Worm (Caenorhabditis elegans): ENCODE data around the gene Y56A3A.31.

DNA sequence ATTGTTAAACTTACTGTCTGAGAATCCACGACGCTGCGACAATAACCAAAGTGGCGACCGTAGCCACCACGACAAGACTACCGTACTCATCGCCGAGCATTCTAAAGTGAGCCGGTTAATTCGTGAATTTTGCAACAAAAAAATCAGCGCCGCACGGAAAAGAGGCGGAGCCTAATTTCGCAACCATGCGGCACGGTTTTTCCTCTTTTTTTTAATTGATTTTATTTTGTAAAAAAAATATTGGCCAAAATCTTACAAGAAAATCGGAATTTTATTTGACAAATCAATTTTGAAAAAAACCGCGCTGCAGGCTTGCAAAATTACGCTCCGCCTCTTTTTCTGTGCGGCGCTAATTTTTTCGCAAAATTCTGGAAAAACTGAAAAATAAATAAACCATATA is 40.7 kb upstream of the Y56A3A.31 start, which contains the start of gene dolk-1:
- TF ChIP-seq flt-1 (GFP tag; IDR thresholded peaks at IDR 0.05) (no peak), hmbx-1 (tag; optimal IDR thresholded peaks at IDR 0.05) (no peak), ama-1 (optimal IDR thresholded peaks at IDR 0.05) (no peak), hmg-4 (GFP tag; optimal IDR thresholded peaks at IDR 0.05) (no peak), scrt-1 (GFP tag; IDR thresholded peaks at IDR 0.05) (no peak), aly-1 (tag; optimal IDR thresholded peaks at IDR 0.05) (no peak), sea-1 (GFP tag; conservative IDR thresholded peaks at IDR 0.05) (no peak), pes-1 (GFP tag; IDR thresholded peaks at IDR 0.05) (no peak), ceh-36 (tag; optimal IDR thresholded peaks at IDR 0.05) (no peak), hnd-1 (tag; optimal IDR thresholded peaks at IDR 0.05) (no peak), tbx-37 (GFP tag; conservative IDR thresholded peaks at IDR 0.05) (no peak), ets-7 (tag; optimal IDR thresholded peaks at IDR 0.05) (no peak), tbx-11 (GFP tag; IDR thresholded peaks at IDR 0.05) (no peak), tra-4 (tag; optimal IDR thresholded peaks at IDR 0.05) (no peak)

All from whole organism, early embryonic.